Worm (Caenorhabditis elegans) whole organism, L4 larva: ENCODE data around the gene cyp-25A6.
"Not testable (repeated sequence)": the region's sequence is repeated elsewhere in the genome, so short reads cannot be mapped to it uniquely, and the experiment has no call there.

Experiments used
- D1046.2 ChIP-seq: fragments of 200-800 bp; sonication (Bioruptor generic); IDR thresholded peaks from 2 replicates; pipeline ENCODE4 v1.3.6; 2022; ENCODE audit warnings: missing genetic modification characterization, missing compliant biosample characterization
- T26A8.4 ChIP-seq: fragments of 200-800 bp; sonication (Bioruptor generic); IDR thresholded peaks from 2 replicates; pipeline ENCODE4 v1.3.6; 2022; ENCODE audit warnings: missing genetic modification characterization, missing compliant biosample characterization
- Y48G9A.11 ChIP-seq: fragments of 200-800 bp; sonication (Bioruptor generic); IDR thresholded peaks from 2 replicates; pipeline ENCODE4 v1.3.6; 2022; ENCODE audit warnings: missing genetic modification reagents, missing genetic modification characterization, missing compliant biosample characterization
- ZK337.2 ChIP-seq: fragments of 200-800 bp; sonication (Bioruptor generic); IDR thresholded peaks from 2 replicates; pipeline ENCODE4 v1.3.6; 2022; ENCODE audit warnings: missing genetic modification reagents, missing genetic modification characterization, missing compliant biosample characterization
- arid-1 ChIP-seq: fragments of 200-800 bp; sonication (Bioruptor generic); conservative IDR thresholded peaks from 2 replicates; pipeline ENCODE4 v1.3.6; 2022; ENCODE audit warnings: missing genetic modification reagents, missing genetic modification characterization, missing compliant biosample characterization
- ceh-20 ChIP-seq: fragments of 200-800 bp; sonication (Bioruptor generic); IDR thresholded peaks from 2 replicates; pipeline ENCODE4 v1.3.6; 2022; ENCODE audit warnings: missing genetic modification reagents, missing genetic modification characterization, missing compliant biosample characterization
- ctbp-1 ChIP-seq: fragments of 200-800 bp; sonication (Bioruptor generic); IDR thresholded peaks from 2 replicates; pipeline ENCODE4 v1.3.6; 2022; ENCODE audit warnings: missing genetic modification reagents, missing genetic modification characterization, missing compliant biosample characterization
- daf-8 ChIP-seq: fragments of 200-800 bp; sonication (Bioruptor generic); IDR thresholded peaks from 2 replicates; pipeline ENCODE4 v1.3.6; 2022; ENCODE audit warnings: missing genetic modification characterization, missing compliant biosample characterization
- dmd-6 ChIP-seq: fragments of 200-800 bp; sonication (Bioruptor generic); IDR thresholded peaks from 2 replicates; pipeline ENCODE4 v1.3.6; 2022; ENCODE audit warnings: missing genetic modification reagents, missing genetic modification characterization, missing compliant biosample characterization
- dmd-8 ChIP-seq: fragments of 200-800 bp; sonication (Bioruptor generic); IDR thresholded peaks from 2 replicates; pipeline ENCODE4 v1.3.6; 2022; ENCODE audit warnings: missing genetic modification characterization, missing compliant biosample characterization
- dmd-9 ChIP-seq: fragments of 200-800 bp; sonication (Bioruptor generic); IDR thresholded peaks from 2 replicates; pipeline ENCODE4 v1.3.6; 2022; ENCODE audit warnings: missing genetic modification reagents, missing genetic modification characterization, missing compliant biosample characterization
- dpl-1 ChIP-seq: fragments of 150-350 bp; optimal IDR thresholded peaks from 2 replicates; lab custom pipeline; 2014; ENCODE audit warnings: missing biosample characterization, missing genetic modification reagents, missing genetic modification characterization
- egl-43 ChIP-seq: fragments of 200-800 bp; sonication (Bioruptor generic); IDR thresholded peaks from 2 replicates; pipeline ENCODE4 v1.3.6; 2022; ENCODE audit warnings: missing genetic modification reagents, missing genetic modification characterization, missing compliant biosample characterization
- hlh-11 ChIP-seq: fragments of 200-800 bp; sonication (Bioruptor generic); optimal IDR thresholded peaks from 2 replicates; lab custom pipeline; 2018; ENCODE audit warnings: mild to moderate bottlenecking, missing genetic modification characterization, missing compliant biosample characterization
- hmg-1.1 ChIP-seq: fragments of 200-800 bp; sonication (Bioruptor generic); IDR thresholded peaks from 2 replicates; pipeline ENCODE4 v1.3.6; 2022; ENCODE audit warnings: missing genetic modification reagents, missing genetic modification characterization, missing compliant biosample characterization
- lin-1 ChIP-seq: fragments of 200-800 bp; sonication (Bioruptor generic); IDR thresholded peaks from 2 replicates; pipeline ENCODE4 v1.3.6; 2022; ENCODE audit warnings: missing genetic modification reagents, missing genetic modification characterization, missing compliant biosample characterization
- lin-29 ChIP-seq: fragments of 200-800 bp; sonication (Bioruptor generic); IDR thresholded peaks from 2 replicates; pipeline ENCODE4 v1.3.6; 2022; ENCODE audit warnings: missing genetic modification reagents, missing genetic modification characterization, missing compliant biosample characterization
- lin-38 ChIP-seq: fragments of 200-800 bp; sonication (Bioruptor generic); IDR thresholded peaks from 2 replicates; pipeline ENCODE4 v1.3.6; 2022; ENCODE audit warnings: missing genetic modification reagents, missing genetic modification characterization, missing compliant biosample characterization
- lsy-2 ChIP-seq, 2 experiments: fragments of 150-350 bp in 1 of 2; sonication (generic microtip) in 1 of 2; optimal IDR thresholded peaks; 2 replicates each; lab custom pipeline; 2014 to 2017; ENCODE audit warnings: missing biosample characterization in 2 of 2, missing genetic modification characterization in 2 of 2
- madf-5 ChIP-seq, 2 experiments: fragments of 200-800 bp; sonication (Bioruptor generic); IDR thresholded peaks; 2 replicates each; pipeline ENCODE4 v1.3.6; 2022; ENCODE audit warnings: missing compliant biosample characterization in 2 of 2, missing genetic modification characterization in 2 of 2
- madf-9 ChIP-seq: fragments of 200-800 bp; sonication (Bioruptor generic); conservative IDR thresholded peaks from 2 replicates; pipeline ENCODE4 v1.3.6; 2022; ENCODE audit warnings: missing genetic modification reagents, missing genetic modification characterization, missing compliant biosample characterization
- mdt-29 ChIP-seq: fragments of 200-800 bp; sonication (Bioruptor generic); IDR thresholded peaks from 2 replicates; pipeline ENCODE4 v1.3.6; 2022; ENCODE audit warnings: missing genetic modification reagents, missing genetic modification characterization, missing compliant biosample characterization
- mes-2 ChIP-seq: sonication (generic microtip); optimal IDR thresholded peaks from 2 replicates; lab custom pipeline; 2016; ENCODE audit warnings: missing genotype, mild to moderate bottlenecking, missing genetic modification characterization, missing compliant biosample characterization; ENCODE audit not compliant: poor library complexity, severe bottlenecking
- mxl-2 ChIP-seq: fragments of 200-800 bp; sonication (Bioruptor generic); conservative IDR thresholded peaks from 2 replicates; pipeline ENCODE4 v1.3.6; 2022; ENCODE audit warnings: missing genetic modification reagents, missing genetic modification characterization, missing compliant biosample characterization
- nhr-41 ChIP-seq: fragments of 200-800 bp; sonication (Bioruptor generic); IDR thresholded peaks from 2 replicates; pipeline ENCODE4 v1.3.6; 2022; ENCODE audit warnings: missing genetic modification reagents, missing genetic modification characterization, missing compliant biosample characterization
- nhr-42 ChIP-seq: fragments of 200-800 bp; sonication (Bioruptor generic); IDR thresholded peaks from 2 replicates; pipeline ENCODE4 v1.3.6; 2022; ENCODE audit warnings: missing genetic modification characterization, missing compliant biosample characterization
- pha-4 ChIP-seq, 2 experiments: fragments of 150-350 bp in 1 of 2; fragments of 200-800 bp in 1 of 2; sonication (Bioruptor generic) in 1 of 2; IDR thresholded peaks in 1 of 2; optimal IDR thresholded peaks in 1 of 2; 2 replicates each; pipeline versions ENCODE4 v1.3.6 to Lab custom; 2014 to 2022; ENCODE audit warnings: missing genetic modification characterization in 2 of 2, missing genetic modification reagents in 2 of 2, missing biosample characterization in 1 of 2, missing compliant biosample characterization in 1 of 2
- php-3 ChIP-seq: fragments of 200-800 bp; sonication (Bioruptor generic); IDR thresholded peaks from 2 replicates; pipeline ENCODE4 v1.3.6; 2022; ENCODE audit warnings: missing genetic modification reagents, missing genetic modification characterization, missing compliant biosample characterization
- rbr-2 ChIP-seq: sonication (generic microtip); optimal IDR thresholded peaks from 2 replicates; lab custom pipeline; 2016; ENCODE audit warnings: missing genotype, missing genetic modification characterization, missing compliant biosample characterization
- saeg-2 ChIP-seq: fragments of 200-800 bp; sonication (Bioruptor generic); IDR thresholded peaks from 2 replicates; pipeline ENCODE4 v1.3.6; 2022; ENCODE audit warnings: missing genetic modification reagents, missing genetic modification characterization, missing compliant biosample characterization
- set-16 ChIP-seq: fragments of 200-800 bp; sonication (Bioruptor generic); IDR thresholded peaks from 2 replicates; pipeline ENCODE4 v1.3.6; 2022; ENCODE audit warnings: missing genetic modification reagents, missing genetic modification characterization, missing compliant biosample characterization
- tra-1 ChIP-seq: fragments of 200-800 bp; sonication (Bioruptor generic); IDR thresholded peaks from 2 replicates; pipeline ENCODE4 v1.3.6; 2022; ENCODE audit warnings: missing genetic modification reagents, missing genetic modification characterization, missing compliant biosample characterization
- vab-7 ChIP-seq: fragments of 200-800 bp; sonication (Bioruptor generic); IDR thresholded peaks from 2 replicates; pipeline ENCODE4 v1.3.6; 2022; ENCODE audit warnings: missing genetic modification reagents, missing genetic modification characterization, missing compliant biosample characterization
- zfp-3 ChIP-seq: fragments of 200-800 bp; sonication (Bioruptor generic); conservative IDR thresholded peaks from 2 replicates; pipeline ENCODE4 v1.3.6; 2022; ENCODE audit warnings: missing genetic modification reagents, missing genetic modification characterization, missing compliant biosample characterization
- zip-11 ChIP-seq: fragments of 200-800 bp; sonication (Bioruptor generic); IDR thresholded peaks from 2 replicates; pipeline ENCODE4 v1.3.6; 2022; ENCODE audit warnings: missing genetic modification characterization, missing compliant biosample characterization

The cyp-25A6 gene

DNA sequence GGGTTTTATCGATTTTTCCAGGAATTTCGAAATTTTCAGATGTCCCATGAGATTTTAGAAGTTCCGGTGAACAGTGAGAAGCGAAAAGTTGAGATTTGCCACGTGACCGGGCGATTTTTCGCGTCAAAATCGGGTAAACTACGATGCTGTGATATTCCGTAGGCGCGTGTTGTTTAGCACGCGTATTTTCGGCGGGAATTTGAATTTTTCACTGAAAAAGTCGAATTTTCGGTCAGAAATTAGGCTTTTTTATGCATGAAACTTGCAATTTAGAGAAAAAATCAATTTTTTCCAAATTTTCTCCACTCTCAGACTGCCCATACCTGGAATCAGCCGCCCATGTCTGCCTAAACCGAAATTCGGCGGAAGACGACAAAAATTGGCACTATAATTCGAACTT lies 18.8 kb upstream of the cyp-25A6 start, which contains the start of gene tsen-34:
Gene tsen-34 (plus strand): TSS at position 34 of the 400 bp plus-strand sequence.
- TF ChIP-seq zip-11 (no peak), lsy-2 (tag; optimal IDR thresholded peaks at IDR 0.05; lab: Kevin White, UChicago) (no peak), Y48G9A.11 (GFP tag; lab: Robert Waterston, UW) (0 out of 2 replicates have a peak, but pooled peaks have one; percentile 19)

DNA sequence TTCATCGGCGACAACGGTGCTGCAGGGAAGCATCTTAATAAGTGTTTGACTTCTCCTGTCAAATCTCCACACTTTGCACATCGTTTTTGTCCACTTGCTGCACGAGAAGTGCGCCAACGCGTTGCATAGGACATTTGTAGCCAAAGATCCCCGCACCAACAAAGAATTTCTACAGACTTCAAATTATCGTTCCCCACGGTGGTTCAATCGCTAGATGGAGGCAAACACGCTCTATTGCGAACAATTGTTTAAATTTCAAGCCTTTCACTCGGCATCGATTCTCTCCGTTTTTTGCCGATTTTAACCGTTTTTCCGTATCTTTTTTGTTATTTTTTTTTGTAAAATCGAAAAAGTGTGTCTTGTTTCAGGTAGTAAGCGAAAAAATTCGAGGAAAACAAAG lies 17.2 kb upstream of the cyp-25A6 start:
- TF ChIP-seq hmg-1.1 (GFP tag; lab: Robert Waterston, UW) (0 out of 2 replicates have a peak, but pooled peaks have one; percentile 25), lin-38 (GFP tag; lab: Robert Waterston, UW) (peak; percentile 87)

ce11 chrIV:4184767-4185166 lies 12.5 kb upstream of the cyp-25A6 start:
- TF ChIP-seq saeg-2 (GFP tag; lab: Robert Waterston, UW): peak; percentile 88
- peak; percentile 83 for TF ChIP-seq mdt-29 (GFP tag; lab: Robert Waterston, UW)
- 0 out of 2 replicates have a peak, but pooled peaks have one; percentile 43 for TF ChIP-seq lin-1
- TF ChIP-seq dpl-1 (GFP tag; lab: Kevin White, UChicago): peak; percentile 33
- peak; percentile 98 for TF ChIP-seq lin-29 (GFP tag; lab: Robert Waterston, UW)
- peak; percentile 81 for TF ChIP-seq vab-7 (GFP tag; lab: Robert Waterston, UW)
- 0 out of 2 replicates have a peak, but pooled peaks have one; percentile 12 for TF ChIP-seq dmd-8
- peak; percentile 98 for TF ChIP-seq hmg-1.1 (GFP tag; lab: Robert Waterston, UW)
- TF ChIP-seq arid-1 (GFP tag; lab: Robert Waterston, UW): peak; percentile 84
- peak in 1 of 2 experiments; percentile 88; a peak in 2 of 4 replicates for TF ChIP-seq madf-5 (GFP tag; IDR thresholded peaks at IDR 0.05; lab: Robert Waterston, UW)
- TF ChIP-seq lin-38 (GFP tag; lab: Robert Waterston, UW): peak; percentile 100
- peak; percentile 95 for TF ChIP-seq egl-43
- peak; percentile 70 for TF ChIP-seq Y48G9A.11 (GFP tag; lab: Robert Waterston, UW)
- peak; percentile 92 for TF ChIP-seq php-3 (GFP tag; lab: Robert Waterston, UW)
- peak; percentile 92 for TF ChIP-seq ctbp-1 (GFP tag; lab: Robert Waterston, UW)
- TF ChIP-seq dmd-6 (GFP tag; lab: Robert Waterston, UW): peak; percentile 95
- peak; percentile 85 for TF ChIP-seq pha-4 (GFP tag; IDR thresholded peaks at IDR 0.05; lab: Robert Waterston, UW)
- TF ChIP-seq pha-4 (tag; optimal IDR thresholded peaks at IDR 0.05; lab: Kevin White, UChicago): not testable (repeated sequence)
- TF ChIP-seq mxl-2 (GFP tag; lab: Robert Waterston, UW): 0 out of 2 replicates have a peak, but pooled peaks have one; percentile 14
- TF ChIP-seq zfp-3 (GFP tag; lab: Robert Waterston, UW): peak; percentile 93
- TF ChIP-seq T26A8.4 (GFP tag; lab: Robert Waterston, UW): peak; percentile 96
- peak; percentile 3 for TF ChIP-seq hlh-11 (tag; lab: Kevin White, UChicago)
- peak; percentile 95 for TF ChIP-seq dmd-9
- peak; percentile 82 for TF ChIP-seq ZK337.2
- peak; percentile 32 for TF ChIP-seq rbr-2
- 0 out of 2 replicates have a peak, but pooled peaks have one; percentile 30 for TF ChIP-seq nhr-41
- TF ChIP-seq nhr-42 (GFP tag; lab: Robert Waterston, UW): peak; percentile 97
- peak; percentile 96 for TF ChIP-seq D1046.2 (GFP tag; lab: Robert Waterston, UW)
- TF ChIP-seq daf-8 (GFP tag; lab: Robert Waterston, UW): peak; percentile 82; the same call in 1 of the 2 replicates
- TF ChIP-seq ceh-20 (GFP tag; lab: Robert Waterston, UW): peak; percentile 98
- TF ChIP-seq madf-9: peak; percentile 83
- peak; percentile 28 to 77 for TF ChIP-seq lsy-2 (tag; optimal IDR thresholded peaks at IDR 0.05; lab: Kevin White, UChicago)
- TF ChIP-seq tra-1 (GFP tag; lab: Robert Waterston, UW): peak; percentile 95
- TF ChIP-seq set-16: peak; percentile 51; the same call in 1 of the 2 replicates
- peak; percentile 53 for TF ChIP-seq mes-2
